Worm (Caenorhabditis elegans): Measurements from ENCODE around the gene syp-1.

Gene syp-1

DNA sequence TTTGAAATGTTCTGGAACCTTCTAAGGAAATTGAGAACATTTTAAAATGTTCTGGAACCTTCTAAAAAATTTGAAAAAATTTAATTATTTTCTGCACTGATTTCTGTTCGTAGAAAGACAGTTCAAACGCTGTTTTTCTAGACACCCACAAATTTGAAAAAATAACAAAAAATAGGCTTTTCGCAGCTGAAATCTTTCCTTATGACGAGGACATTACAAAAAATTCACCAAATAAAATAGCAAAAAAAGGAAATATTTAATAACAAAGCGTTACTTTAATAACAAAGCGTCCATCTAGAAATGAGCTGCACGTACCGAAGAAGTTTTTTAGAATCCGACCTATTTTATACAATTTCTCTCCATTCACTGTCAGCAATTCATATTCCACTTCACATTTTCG is 39.6 kb downstream of the syp-1 start, which contains the start of gene srh-141:
srh-141 (plus strand) TSS at position 301 of the 400 bp plus-strand sequence.
- TF ChIP-seq pax-3 (tag; optimal IDR thresholded peaks at IDR 0.05) = no peak
- TF ChIP-seq vab-15 (tag; optimal IDR thresholded peaks at IDR 0.05) = no peak

DNA sequence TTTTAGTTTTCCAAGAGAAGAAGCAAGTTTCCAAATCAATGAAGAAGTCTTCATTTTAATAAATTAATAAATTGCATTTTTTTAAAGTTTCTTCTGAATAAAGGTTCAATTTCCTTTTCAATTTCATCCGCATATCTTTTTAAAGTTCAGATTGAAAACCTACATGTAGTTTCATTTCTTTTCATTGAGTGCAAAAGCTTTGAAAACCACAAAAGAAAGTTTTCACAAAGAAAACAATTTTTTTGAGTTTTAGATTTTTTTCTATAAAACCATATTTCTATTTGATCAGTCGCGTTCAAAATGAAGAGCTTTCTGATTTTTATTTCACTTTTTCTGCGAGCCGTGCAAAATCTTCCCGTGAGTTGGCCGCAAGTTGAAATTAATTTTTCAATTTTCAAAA is 41.6 kb downstream of the syp-1 start, which contains the start of gene T08G3.6:
T08G3.6 (plus strand) TSS at position 301 of the 400 bp plus-strand sequence.
- no peak for TF ChIP-seq skn-1 (tag; optimal IDR thresholded peaks at IDR 0.05)
- no peak for TF ChIP-seq elt-2 (tag; optimal IDR thresholded peaks at IDR 0.05)

DNA sequence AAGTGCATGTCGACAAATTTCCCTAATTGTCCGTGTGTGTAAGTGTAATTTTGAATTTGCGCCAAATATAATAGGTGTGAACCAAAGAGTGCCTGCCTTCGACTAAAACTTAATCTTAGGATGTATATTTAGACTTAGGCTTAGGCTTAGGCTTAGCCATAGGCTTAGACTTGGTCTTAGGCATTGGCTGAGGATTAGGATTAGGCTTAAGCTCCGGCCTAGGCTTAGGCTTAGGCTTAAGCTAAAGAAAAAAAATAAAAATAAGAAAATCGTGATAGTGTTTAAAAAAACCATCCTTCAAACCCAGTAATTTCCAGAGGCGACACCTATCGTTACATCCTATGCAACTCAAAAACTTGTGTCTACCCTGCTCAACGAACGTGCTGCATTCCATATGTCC is 42.1 kb downstream of the syp-1 start:
- TF ChIP-seq nhr-11 (tag; optimal IDR thresholded peaks at IDR 0.05) = no peak
- no peak for TF ChIP-seq ceh-82 (tag; optimal IDR thresholded peaks at IDR 0.05)
- no peak for TF ChIP-seq nhr-84 (tag; optimal IDR thresholded peaks at IDR 0.05)
- TF ChIP-seq sox-4 (tag; optimal IDR thresholded peaks at IDR 0.05) = no peak

DNA sequence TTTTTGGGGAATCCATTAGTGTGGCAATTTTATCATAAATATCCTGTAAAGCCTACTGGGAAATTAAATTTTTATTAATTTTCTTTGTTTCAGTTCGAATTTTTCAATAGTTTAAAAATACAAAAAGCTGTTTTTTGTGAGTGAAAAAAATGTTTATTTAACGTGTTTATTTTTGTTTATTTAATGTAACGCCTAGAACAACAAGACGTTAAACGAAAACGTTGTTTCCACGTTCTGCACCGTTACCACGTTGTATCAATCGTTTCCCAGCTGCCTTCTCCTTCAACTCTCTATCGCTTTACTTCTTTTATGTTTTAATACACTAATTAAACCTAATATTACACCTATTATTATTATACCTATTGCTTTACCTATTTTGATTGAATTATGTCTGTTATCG is 43.7 kb downstream of the syp-1 start, which contains the start of gene T08G3.13:
T08G3.13 (plus strand) TSS at position 301 of the 400 bp plus-strand sequence.
- TF ChIP-seq swsn-7 (tag; optimal IDR thresholded peaks at IDR 0.05) = no peak
- TF ChIP-seq tbx-2 (tag; optimal IDR thresholded peaks at IDR 0.05) = no peak
- no peak for TF ChIP-seq sox-4 (tag; optimal IDR thresholded peaks at IDR 0.05)
- TF ChIP-seq pax-3 (tag; optimal IDR thresholded peaks at IDR 0.05) = no peak
- no peak for TF ChIP-seq nhr-47 (tag; optimal IDR thresholded peaks at IDR 0.05)
- TF ChIP-seq jun-1 (tag; optimal IDR thresholded peaks at IDR 0.05) = no peak
- TF ChIP-seq snpc-4 (tag; optimal IDR thresholded peaks at IDR 0.05) = no peak
- no peak for TF ChIP-seq unc-30 (tag; optimal IDR thresholded peaks at IDR 0.05)
- no peak for TF ChIP-seq sptf-1 (tag; optimal IDR thresholded peaks at IDR 0.05)
- no peak for TF ChIP-seq zag-1 (tag; optimal IDR thresholded peaks at IDR 0.05)
- TF ChIP-seq aha-1 (tag; optimal IDR thresholded peaks at IDR 0.05) = no peak

DNA sequence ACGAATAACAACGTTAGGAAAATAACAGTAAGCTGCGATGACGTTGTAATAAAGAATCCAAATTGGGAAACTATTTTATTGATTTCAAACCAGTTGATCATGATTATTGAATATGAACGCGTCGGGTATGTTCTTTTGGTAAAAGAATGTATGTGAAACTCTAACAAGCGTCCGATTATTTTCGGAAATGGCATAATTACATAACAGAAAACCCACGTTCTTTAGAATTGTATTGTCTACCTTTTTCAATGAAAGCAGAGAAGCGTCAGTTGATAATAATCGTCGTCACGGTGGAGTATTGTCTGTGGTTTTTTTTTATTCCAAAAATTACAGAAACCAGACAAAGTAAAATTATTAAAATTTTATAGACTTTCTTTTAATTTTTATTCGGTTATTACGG is 51.0 kb downstream of the syp-1 start, which contains the start of gene str-14:
str-14 (minus strand) TSS at position 101 of the 400 bp plus-strand sequence.
- TF ChIP-seq ceh-8 (GFP tag; optimal IDR thresholded peaks at IDR 0.05) (no peak), nhr-237 (tag; optimal IDR thresholded peaks at IDR 0.05) (no peak)

All from whole organism, L1 larva.